Fruit fly (Drosophila melanogaster) whole organism, embryonic: Measurements from ENCODE around the gene CG34348.

Source experiments
- Atf6 ChIP-seq: fragments of 200-800 bp; sonication (Bioruptor generic); IDR thresholded peaks from 2 replicates; pipeline ENCODE4 v1.3.6; 2022; ENCODE audit warnings: missing biosample characterization, missing genetic modification characterization
- CG11456 ChIP-seq: fragments of 200-800 bp; sonication (Bioruptor generic); IDR thresholded peaks from 3 replicates; pipeline ENCODE4 v1.3.6; 2022; ENCODE audit warnings: missing biosample characterization, missing genetic modification characterization
- CG12659 ChIP-seq: fragments of 200-800 bp; sonication (Bioruptor generic); optimal IDR thresholded peaks from 3 replicates; lab custom pipeline; 2017; ENCODE audit warnings: mild to moderate bottlenecking, missing biosample characterization, missing genetic modification reagents, missing genetic modification characterization
- CG13287 ChIP-seq: fragments of 200-800 bp; sonication (Bioruptor generic); IDR thresholded peaks from 2 replicates; pipeline ENCODE4 v1.3.6; 2022; ENCODE audit warnings: missing biosample characterization, missing genetic modification characterization; ENCODE audit not compliant: partially characterized antibody
- CG15269 ChIP-seq: fragments of 200-800 bp; sonication (Bioruptor generic); optimal IDR thresholded peaks from 2 replicates; lab custom pipeline; 2018; ENCODE audit warnings: missing biosample characterization, mild to moderate bottlenecking, missing genetic modification characterization, moderate library complexity
- CG1603 ChIP-seq: fragments of 200-800 bp; sonication (Bioruptor generic); optimal IDR thresholded peaks from 2 replicates; lab custom pipeline; 2019; ENCODE audit warnings: missing biosample characterization, mild to moderate bottlenecking, missing genetic modification characterization, moderate library complexity
- CG17328 ChIP-seq: fragments of 200-800 bp; sonication (Bioruptor generic); IDR thresholded peaks from 2 replicates; pipeline ENCODE4 v1.3.6; 2022; ENCODE audit warnings: missing biosample characterization, missing genetic modification characterization
- CG18262 ChIP-seq: fragments of 200-800 bp; optimal IDR thresholded peaks from 3 replicates; lab custom pipeline; 2019; ENCODE audit warnings: missing biosample characterization, mild to moderate bottlenecking, missing genetic modification characterization, moderate library complexity
- CG2116 ChIP-seq: fragments of 200-800 bp; sonication (Bioruptor generic); optimal IDR thresholded peaks from 3 replicates; lab custom pipeline; 2018; ENCODE audit warnings: missing biosample characterization, mild to moderate bottlenecking, missing genetic modification characterization
- CG30020 ChIP-seq: fragments of 200-800 bp; optimal IDR thresholded peaks from 2 replicates; lab custom pipeline; 2019; ENCODE audit warnings: missing biosample characterization, mild to moderate bottlenecking, missing genetic modification characterization, moderate library complexity
- CG3838 ChIP-seq: fragments of 200-800 bp; sonication (Bioruptor generic); optimal IDR thresholded peaks from 3 replicates; lab custom pipeline; 2016; ENCODE audit warnings: missing biosample characterization, missing genetic modification characterization
- CG4360 ChIP-seq: fragments of 200-800 bp; sonication (Bioruptor generic); IDR thresholded peaks from 2 replicates; pipeline ENCODE4 v1.3.6; 2022; ENCODE audit warnings: missing biosample characterization, missing genetic modification characterization
- CG4424 ChIP-seq: fragments of 200-800 bp; sonication (Bioruptor generic); optimal IDR thresholded peaks from 3 replicates; lab custom pipeline; 2016; ENCODE audit warnings: missing biosample characterization, missing genetic modification characterization
- CG6791 ChIP-seq: fragments of 200-800 bp; sonication (Bioruptor generic); IDR thresholded peaks from 3 replicates; pipeline ENCODE4 v1.3.6; 2022; ENCODE audit warnings: missing biosample characterization, missing genetic modification characterization; ENCODE audit not compliant: partially characterized antibody
- CG6854 ChIP-seq: fragments of 200-800 bp; sonication (Bioruptor generic); optimal IDR thresholded peaks from 3 replicates; lab custom pipeline; 2017; ENCODE audit warnings: missing biosample characterization, mild to moderate bottlenecking, missing genetic modification characterization
- CG7963 ChIP-seq: fragments of 200-800 bp; sonication (Bioruptor generic); IDR thresholded peaks from 3 replicates; pipeline ENCODE4 v1.3.6; 2022; ENCODE audit warnings: missing biosample characterization, missing genetic modification characterization; ENCODE audit not compliant: partially characterized antibody
- D19A ChIP-seq: fragments of 200-800 bp; optimal IDR thresholded peaks from 3 replicates; lab custom pipeline; 2019; ENCODE audit warnings: missing biosample characterization, mild to moderate bottlenecking, missing genetic modification characterization, moderate library complexity
- Dek ChIP-seq: fragments of 200-800 bp; sonication (Bioruptor generic); optimal IDR thresholded peaks from 3 replicates; lab custom pipeline; 2019; ENCODE audit warnings: missing biosample characterization, mild to moderate bottlenecking, missing genetic modification characterization, moderate library complexity
- Dip3 ChIP-seq: fragments of 200-800 bp; sonication (Bioruptor generic); optimal IDR thresholded peaks from 3 replicates; lab custom pipeline; 2016; ENCODE audit warnings: missing biosample characterization, missing genetic modification characterization
- Doc2 ChIP-seq: fragments of 200-800 bp; sonication (Bioruptor generic); IDR thresholded peaks from 2 replicates; pipeline ENCODE4 v1.3.6; 2022; ENCODE audit warnings: missing biosample characterization, missing genetic modification characterization
- Dref ChIP-seq: fragments of 200-800 bp; sonication (Bioruptor generic); IDR thresholded peaks from 2 replicates; pipeline ENCODE4 v1.3.6; 2022; ENCODE audit warnings: missing biosample characterization, missing genetic modification characterization
- Drgx ChIP-seq: fragments of 200-800 bp; sonication (Bioruptor generic); IDR thresholded peaks from 2 replicates; pipeline ENCODE4 v1.3.6; 2022; ENCODE audit warnings: missing biosample characterization, missing genetic modification characterization
- Eip74EF ChIP-seq, 2 experiments: fragments of 200-800 bp in 1 of 2; fragments of >200 bp in 1 of 2; sonication (Bioruptor generic) in 1 of 2; optimal IDR thresholded peaks; 2 replicates each; lab custom pipeline; 2017 to 2019; ENCODE audit warnings: missing biosample characterization in 2 of 2, missing genetic modification characterization in 2 of 2, mild to moderate bottlenecking in 1 of 2, moderate library complexity in 1 of 2
- Elba2 ChIP-seq: fragments of 200-800 bp; sonication (Bioruptor generic); optimal IDR thresholded peaks from 3 replicates; lab custom pipeline; 2016; ENCODE audit warnings: missing biosample characterization, missing genetic modification characterization
- Ets97D ChIP-seq: fragments of 200-800 bp; sonication (Bioruptor generic); optimal IDR thresholded peaks from 3 replicates; lab custom pipeline; 2016; ENCODE audit warnings: missing biosample characterization, missing genetic modification characterization
- GATAe ChIP-seq: fragments of 200-800 bp; sonication (Bioruptor generic); conservative IDR thresholded peaks from 2 replicates; pipeline ENCODE4 v1.3.6; 2022; ENCODE audit warnings: missing biosample characterization, missing genetic modification characterization
- Hr51 ChIP-seq, 2 experiments: fragments of 200-800 bp; sonication (Bioruptor generic); optimal IDR thresholded peaks; 2 replicates in 1 of 2; 3 replicates in 1 of 2; lab custom pipeline; 2016 to 2018; ENCODE audit warnings: missing biosample characterization in 2 of 2, missing genetic modification characterization in 2 of 2, mild to moderate bottlenecking in 1 of 2, moderate library complexity in 1 of 2
- Lpt ChIP-seq: fragments of >200 bp; optimal IDR thresholded peaks from 2 replicates; lab custom pipeline; 2018; ENCODE audit warnings: missing biosample characterization, missing genetic modification characterization
- PHDP ChIP-seq: fragments of 200-800 bp; sonication (Bioruptor generic); optimal IDR thresholded peaks from 3 replicates; lab custom pipeline; 2018; ENCODE audit warnings: missing biosample characterization, mild to moderate bottlenecking, missing genetic modification characterization, moderate library complexity
- Ravus ChIP-seq: fragments of 200-800 bp; sonication (Bioruptor generic); IDR thresholded peaks from 2 replicates; pipeline ENCODE4 v1.3.6; 2022; ENCODE audit warnings: missing biosample characterization, missing genetic modification characterization
- Sin3A ChIP-seq: fragments of >200 bp; optimal IDR thresholded peaks from 2 replicates; lab custom pipeline; 2018
- YL-1 ChIP-seq: fragments of 200-800 bp; sonication (Bioruptor generic); optimal IDR thresholded peaks from 3 replicates; lab custom pipeline; 2017; ENCODE audit warnings: missing biosample characterization, mild to moderate bottlenecking, missing genetic modification characterization
- ac ChIP-seq: fragments of 200-800 bp; sonication (Bioruptor generic); optimal IDR thresholded peaks from 3 replicates; lab custom pipeline; 2017; ENCODE audit warnings: missing biosample characterization, mild to moderate bottlenecking, missing genetic modification characterization
- chinmo ChIP-seq: fragments of 200-800 bp; sonication (Bioruptor generic); IDR thresholded peaks from 4 replicates; pipeline ENCODE4 v1.3.6; 2022; ENCODE audit warnings: missing biosample characterization, missing genetic modification characterization; ENCODE audit not compliant: partially characterized antibody
- eve ChIP-seq, 2 experiments: fragments of >200 bp; optimal IDR thresholded peaks; 2 replicates each; lab custom pipeline; 2017; ENCODE audit warnings: missing biosample characterization in 2 of 2, missing genetic modification characterization in 2 of 2
- grau ChIP-seq: fragments of 200-800 bp; optimal IDR thresholded peaks from 3 replicates; lab custom pipeline; 2019; ENCODE audit warnings: missing biosample characterization, mild to moderate bottlenecking, missing genetic modification characterization, moderate library complexity
- jing ChIP-seq: fragments of 200-800 bp; sonication (Bioruptor generic); optimal IDR thresholded peaks from 2 replicates; lab custom pipeline; 2018; ENCODE audit warnings: missing biosample characterization, mild to moderate bottlenecking, missing genetic modification characterization
- ken ChIP-seq: fragments of 200-800 bp; sonication (Bioruptor generic); IDR thresholded peaks from 3 replicates; pipeline ENCODE4 v1.3.6; 2022; ENCODE audit warnings: missing biosample characterization, missing genetic modification characterization
- lbe ChIP-seq: fragments of 200-800 bp; sonication (Bioruptor generic); optimal IDR thresholded peaks from 2 replicates; lab custom pipeline; 2016; ENCODE audit warnings: missing biosample characterization, mild to moderate bottlenecking, missing genetic modification characterization
- nerfin-1 ChIP-seq: fragments of 200-800 bp; sonication (Bioruptor generic); optimal IDR thresholded peaks from 3 replicates; lab custom pipeline; 2019; ENCODE audit warnings: missing biosample characterization, mild to moderate bottlenecking, missing genetic modification characterization, moderate library complexity
- org-1 ChIP-seq: fragments of 200-800 bp; sonication (Bioruptor generic); optimal IDR thresholded peaks from 2 replicates; lab custom pipeline; 2017; ENCODE audit warnings: missing biosample characterization, missing genetic modification characterization
- peb ChIP-seq: fragments of 200-800 bp; sonication (Bioruptor generic); IDR thresholded peaks from 2 replicates; pipeline ENCODE4 v1.3.6; 2022; ENCODE audit warnings: missing biosample characterization, missing genetic modification characterization
- row ChIP-seq: fragments of 200-800 bp; sonication (Bioruptor generic); IDR thresholded peaks from 3 replicates; pipeline ENCODE4 v1.3.6; 2022; ENCODE audit warnings: missing biosample characterization, missing genetic modification characterization
- sens ChIP-seq: fragments of 200-800 bp; sonication (Bioruptor generic); peaks from one replicate; lab custom pipeline; 2016; ENCODE audit warnings: missing biosample characterization, missing genetic modification characterization
- slbo ChIP-seq: fragments of 200-800 bp; sonication (Bioruptor generic); IDR thresholded peaks from 2 replicates; pipeline ENCODE4 v1.3.6; 2022; ENCODE audit warnings: missing biosample characterization, missing genetic modification characterization
- slp2 ChIP-seq: fragments of 200-800 bp; sonication (Bioruptor generic); optimal IDR thresholded peaks from 2 replicates; lab custom pipeline; 2016; ENCODE audit warnings: missing biosample characterization, missing genetic modification characterization
- sug ChIP-seq: fragments of 200-800 bp; optimal IDR thresholded peaks from 2 replicates; lab custom pipeline; 2019; ENCODE audit warnings: missing biosample characterization, mild to moderate bottlenecking, missing genetic modification characterization, moderate library complexity
- trh ChIP-seq: fragments of 200-800 bp; sonication (Bioruptor generic); optimal IDR thresholded peaks from 2 replicates; lab custom pipeline; 2016; ENCODE audit warnings: missing biosample characterization, missing genetic modification characterization
- unc-4 ChIP-seq: fragments of 200-800 bp; sonication (Bioruptor generic); IDR thresholded peaks from 2 replicates; pipeline ENCODE4 v1.3.6; 2022; ENCODE audit warnings: missing biosample characterization, missing genetic modification characterization; ENCODE audit not compliant: partially characterized antibody
- vnd ChIP-seq: fragments of 200-800 bp; sonication (Bioruptor generic); IDR thresholded peaks from 3 replicates; pipeline ENCODE4 v1.3.6; 2022; ENCODE audit warnings: missing biosample characterization, missing genetic modification characterization; ENCODE audit not compliant: partially characterized antibody

CG34348 gene

DNA sequence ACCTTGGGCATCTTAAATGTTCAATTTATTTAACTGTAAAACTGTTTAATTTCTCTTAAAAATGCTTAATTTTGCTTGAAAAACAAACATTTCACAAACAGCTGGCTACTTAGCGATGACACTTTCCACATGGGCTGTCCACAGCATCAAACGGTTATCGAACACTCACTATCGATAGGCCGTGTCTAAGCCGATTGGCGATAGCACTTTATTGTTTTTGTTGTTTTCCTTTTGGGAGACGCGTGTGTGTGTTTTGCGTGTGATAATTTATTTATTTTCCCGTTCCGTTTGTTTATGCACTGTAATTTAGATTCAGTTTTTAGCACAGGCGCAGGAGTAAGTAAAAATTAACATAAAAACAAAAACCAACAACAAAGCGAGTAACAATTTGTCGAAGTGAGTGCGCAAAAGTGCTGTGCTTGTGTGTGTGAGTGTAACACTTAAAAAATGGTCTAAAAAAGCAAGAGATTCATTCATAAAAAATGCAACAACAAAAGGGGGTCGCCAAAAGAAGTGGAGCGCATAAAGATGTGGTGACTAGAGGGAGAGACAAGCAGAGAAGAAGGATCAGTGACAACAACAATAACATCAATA, 14.4 kb upstream of the CG34348 start, which contains the start of gene Gapvd1:
Gene Gapvd1, plus strand, starts transcription at position 211 of the 594 bp plus-strand sequence.
- TF ChIP-seq Doc2 (GFP tag; lab: Robert Waterston, UW) (no peak), vnd (GFP tag; lab: Robert Waterston, UW) (peak; percentile 79), D19A (tag; lab: Kevin White, UChicago) (no peak), trh (GFP tag; lab: Kevin White, UChicago) (no peak), Elba2 (GFP tag; lab: Kevin White, UChicago) (no peak), Eip74EF (GFP tag; optimal IDR thresholded peaks at IDR 0.05; lab: Kevin White, UChicago) (no peak), Sin3A (lab: Kevin White, UChicago) (peak; percentile 37), CG4424 (GFP tag; lab: Kevin White, UChicago) (peak; percentile 10), sug (tag; lab: Kevin White, UChicago) (peak; percentile 3), nerfin-1 (tag; lab: Kevin White, UChicago) (no peak), PHDP (tag; lab: Kevin White, UChicago) (no peak), ac (no peak), Lpt (GFP tag; lab: Kevin White, UChicago) (no peak), row (GFP tag; lab: Robert Waterston, UW) (peak; percentile 48), slbo (GFP tag; lab: Robert Waterston, UW) (peak; percentile 44; the same call in 1 of the 2 replicates), GATAe (GFP tag; lab: Robert Waterston, UW) (no peak), Dek (tag; lab: Kevin White, UChicago) (no peak), lbe (peak; percentile 4), slp2 (GFP tag; lab: Kevin White, UChicago) (no peak), sens (peak; percentile 83), Dref (GFP tag; lab: Robert Waterston, UW) (peak; percentile 94), Ets97D (peak; percentile 28), Hr51 (GFP tag; optimal IDR thresholded peaks at IDR 0.05; lab: Kevin White, UChicago) (no peak), CG3838 (no peak), CG7963 (peak; percentile 86), jing (no peak), CG6854 (GFP tag; lab: Kevin White, UChicago) (no peak), CG6791 (GFP tag; lab: Robert Waterston, UW) (peak; percentile 92), unc-4 (peak; percentile 83), peb (GFP tag; lab: Robert Waterston, UW) (no peak), eve (GFP tag; optimal IDR thresholded peaks at IDR 0.05; lab: Kevin White, UChicago) (no peak), CG11456 (GFP tag; lab: Robert Waterston, UW) (peak; percentile 31; the same call in 1 of the 3 replicates), Dip3 (GFP tag; lab: Kevin White, UChicago) (no peak), chinmo (peak; percentile 77; the same call in 2 of the 4 replicates), CG12659 (GFP tag; lab: Kevin White, UChicago) (peak; percentile 35), CG1603 (tag; lab: Kevin White, UChicago) (peak; percentile 60), CG4360 (GFP tag; lab: Robert Waterston, UW) (peak; percentile 93), Ravus (GFP tag; lab: Robert Waterston, UW) (no peak), CG30020 (tag; lab: Kevin White, UChicago) (peak; percentile 20), Atf6 (GFP tag; lab: Robert Waterston, UW) (no peak), CG15269 (tag; lab: Kevin White, UChicago) (no peak), grau (peak; percentile 9), CG17328 (GFP tag; lab: Robert Waterston, UW) (0 out of 2 replicates have a peak, but pooled peaks have one; percentile 14), Drgx (GFP tag; lab: Robert Waterston, UW) (no peak), CG2116 (peak; percentile 66), CG18262 (tag; lab: Kevin White, UChicago) (no peak), CG13287 (GFP tag; lab: Robert Waterston, UW) (peak; percentile 85), ken (GFP tag; lab: Robert Waterston, UW) (0 out of 3 replicates have a peak, but pooled peaks have one; percentile 18), org-1 (GFP tag; lab: Kevin White, UChicago) (no peak), YL-1 (GFP tag; lab: Kevin White, UChicago) (peak; percentile 38)
